In the genomic region with DNA sequence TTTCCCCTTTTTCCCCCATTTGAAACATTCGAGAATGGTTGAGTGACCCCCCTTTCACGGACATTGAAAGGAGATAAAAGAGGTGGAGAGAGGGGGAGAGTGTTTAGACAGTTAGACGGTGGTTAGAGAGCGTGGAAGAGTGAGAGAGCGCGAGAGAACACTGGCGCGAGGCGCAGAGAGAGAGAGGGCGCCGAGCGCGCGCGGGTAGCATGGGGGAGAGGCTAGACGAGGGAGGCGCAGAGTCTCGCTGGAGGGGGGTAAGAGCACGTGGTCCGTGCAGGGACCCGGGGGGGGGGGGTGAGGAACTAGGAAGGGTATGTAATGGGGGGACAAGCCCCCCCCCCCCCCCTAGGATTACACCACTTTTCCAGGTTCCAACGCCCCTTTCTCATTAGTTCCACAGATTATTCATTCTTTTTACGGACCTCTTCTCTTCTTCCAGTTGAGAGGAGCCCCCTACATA, we compare ENCODE assay signal across 3 worm cellular contexts.
A peak's percentile ranks its signal among the peaks of the same experiment; 100 is the strongest.
TF ChIP-seq lines count a peak whose summit lies in the region.

No protein-coding gene starts in this region.

TF ChIP-seq in whole organism, L2 larva, 48 proteins besides CTCF, POLR2A, EP300 and RAD21 (continued from another document):
- TF ChIP-seq nhr-12 (tag; optimal IDR thresholded peaks at IDR 0.05; lab: Kevin White, UChicago) (no peak), aly-2 (tag; optimal IDR thresholded peaks at IDR 0.05; lab: Kevin White, UChicago) (no peak), gmeb-1 (tag; optimal IDR thresholded peaks at IDR 0.05; lab: Kevin White, UChicago) (peak; percentile 91), peb-1 (tag; optimal IDR thresholded peaks at IDR 0.05; lab: Kevin White, UChicago) (no peak), ztf-4 (tag; optimal IDR thresholded peaks at IDR 0.05; lab: Kevin White, UChicago) (peak; percentile 96), nhr-21 (tag; optimal IDR thresholded peaks at IDR 0.05; lab: Kevin White, UChicago) (peak; percentile 96), ztf-11 (tag; optimal IDR thresholded peaks at IDR 0.05; lab: Kevin White, UChicago) (peak; percentile 71), mab-5 (tag; optimal IDR thresholded peaks at IDR 0.05; lab: Kevin White, UChicago) (peak; percentile 95), nhr-25 (tag; optimal IDR thresholded peaks at IDR 0.05; lab: Kevin White, UChicago) (peak; percentile 97), C34F6.9 (tag; optimal IDR thresholded peaks at IDR 0.05; lab: Kevin White, UChicago) (peak; percentile 90), ZK546.5 (tag; optimal IDR thresholded peaks at IDR 0.05; lab: Kevin White, UChicago) (peak; percentile 32), mdl-1 (tag; optimal IDR thresholded peaks at IDR 0.05; lab: Kevin White, UChicago) (peak; percentile 95 to 98), sma-9 (GFP tag; optimal IDR thresholded peaks at IDR 0.05; lab: Kevin White, UChicago) (peak; percentile 99), sma-9 (tag; optimal IDR thresholded peaks at IDR 0.05; lab: Kevin White, UChicago) (peak; percentile 76), nhr-6 (tag; optimal IDR thresholded peaks at IDR 0.05; lab: Kevin White, UChicago) (peak; percentile 88), ztf-1 (GFP tag; conservative IDR thresholded peaks at IDR 0.05; lab: Robert Waterston, UW) (no peak), alr-1 (tag; optimal IDR thresholded peaks at IDR 0.05; lab: Kevin White, UChicago) (no peak), nhr-237 (tag; optimal IDR thresholded peaks at IDR 0.05; lab: Kevin White, UChicago) (peak; percentile 69), snpc-4 (tag; optimal IDR thresholded peaks at IDR 0.05; lab: Kevin White, UChicago) (peak; percentile 72), lin-13 (GFP tag; optimal IDR thresholded peaks at IDR 0.05; lab: Kevin White, UChicago) (peak; percentile 96), unc-39 (tag; optimal IDR thresholded peaks at IDR 0.05; lab: Kevin White, UChicago) (no peak), nhr-77 (tag; optimal IDR thresholded peaks at IDR 0.05; lab: Kevin White, UChicago) (peak; percentile 30), nhr-129 (tag; optimal IDR thresholded peaks at IDR 0.05; lab: Kevin White, UChicago) (peak; percentile 90), lsy-2 (tag; optimal IDR thresholded peaks at IDR 0.05; lab: Kevin White, UChicago) (peak; percentile 90 to 93), dmd-4 (tag; optimal IDR thresholded peaks at IDR 0.05; lab: Kevin White, UChicago) (no peak), skn-1 (tag; optimal IDR thresholded peaks at IDR 0.05; lab: Kevin White, UChicago) (no peak), sma-3 (GFP tag; optimal IDR thresholded peaks at IDR 0.05; lab: Kevin White, UChicago) (peak; percentile 88)

TF ChIP-seq in whole organism, L4 larva, 104 proteins besides CTCF, POLR2A, EP300 and RAD21 (continued from another document and continues in another):
- TF ChIP-seq attf-4 (tag; optimal IDR thresholded peaks at IDR 0.05; lab: Kevin White, UChicago), result no peak
- peak; percentile 98 for TF ChIP-seq ctbp-1 (GFP tag; IDR thresholded peaks at IDR 0.05; lab: Robert Waterston, UW)
- TF ChIP-seq hlh-11 (tag; optimal IDR thresholded peaks at IDR 0.05; lab: Kevin White, UChicago), result peak; percentile 98
- TF ChIP-seq daf-19 (GFP tag; conservative IDR thresholded peaks at IDR 0.05; lab: Robert Waterston, UW), result no peak
- TF ChIP-seq unc-130 (GFP tag; optimal IDR thresholded peaks at IDR 0.05; lab: Kevin White, UChicago), result no peak
- TF ChIP-seq fkh-10 (GFP tag; optimal IDR thresholded peaks at IDR 0.05; lab: Kevin White, UChicago), result peak; percentile 91
- no peak for TF ChIP-seq unc-39 (tag; optimal IDR thresholded peaks at IDR 0.05; lab: Kevin White, UChicago)
- peak; percentile 58 for TF ChIP-seq dpl-1 (GFP tag; optimal IDR thresholded peaks at IDR 0.05; lab: Kevin White, UChicago)
- TF ChIP-seq dve-1 (tag; optimal IDR thresholded peaks at IDR 0.05; lab: Kevin White, UChicago; ENCODE audit: insufficient read depth), result peak; percentile 98
- no peak for TF ChIP-seq cey-2 (tag; optimal IDR thresholded peaks at IDR 0.05; lab: Kevin White, UChicago; ENCODE audit: borderline replicate concordance, insufficient read depth)
- peak; percentile 85 for TF ChIP-seq dmd-9 (GFP tag; IDR thresholded peaks at IDR 0.05; lab: Robert Waterston, UW)
- peak; percentile 83 for TF ChIP-seq vab-7 (GFP tag; IDR thresholded peaks at IDR 0.05; lab: Robert Waterston, UW)
- peak; percentile 99 for TF ChIP-seq ceh-20 (GFP tag; IDR thresholded peaks at IDR 0.05; lab: Robert Waterston, UW)
- no peak for TF ChIP-seq F44E2.7 (GFP tag; IDR thresholded peaks at IDR 0.05; lab: Robert Waterston, UW)
- peak; percentile 89 for TF ChIP-seq Y75B8A.6 (GFP tag; IDR thresholded peaks at IDR 0.05; lab: Robert Waterston, UW)
- TF ChIP-seq hlh-30 (tag; optimal IDR thresholded peaks at IDR 0.05; lab: Kevin White, UChicago; ENCODE audit: insufficient read depth), result peak; percentile 97
- TF ChIP-seq dmd-8 (GFP tag; IDR thresholded peaks at IDR 0.05; lab: Robert Waterston, UW), result peak; percentile 66; the same call in 1 of the 2 replicates
- TF ChIP-seq hmg-1.1 (GFP tag; IDR thresholded peaks at IDR 0.05; lab: Robert Waterston, UW), result peak; percentile 96
- no peak for TF ChIP-seq ztf-7 (tag; optimal IDR thresholded peaks at IDR 0.05; lab: Kevin White, UChicago)
- no peak for TF ChIP-seq Y105C5A.15 (GFP tag; IDR thresholded peaks at IDR 0.05; lab: Robert Waterston, UW)
- no peak for TF ChIP-seq Y48G9A.11 (GFP tag; IDR thresholded peaks at IDR 0.05; lab: Robert Waterston, UW)
- no peak for TF ChIP-seq ceh-82 (tag; optimal IDR thresholded peaks at IDR 0.05; lab: Kevin White, UChicago)
- peak in 1 of 2 experiments; percentile 49 for TF ChIP-seq unc-62 (GFP tag; optimal IDR thresholded peaks at IDR 0.05 in 1 of 2; lab: Kevin White, UChicago)
- no peak for TF ChIP-seq unc-62 (tag; optimal IDR thresholded peaks at IDR 0.05; lab: Kevin White, UChicago)
- TF ChIP-seq T26A8.4 (GFP tag; IDR thresholded peaks at IDR 0.05; lab: Robert Waterston, UW), result peak; percentile 96
- TF ChIP-seq arid-1 (GFP tag; conservative IDR thresholded peaks at IDR 0.05; lab: Robert Waterston, UW), result peak; percentile 86
- TF ChIP-seq aha-1 (tag; lab: Kevin White, UChicago), result peak; percentile 99
- peak; percentile 29 for TF ChIP-seq ceh-32 (tag; optimal IDR thresholded peaks at IDR 0.05; lab: Kevin White, UChicago; ENCODE audit: poor library complexity)
- TF ChIP-seq F10B5.3 (tag; optimal IDR thresholded peaks at IDR 0.05; lab: Kevin White, UChicago), result peak; percentile 6
- peak; percentile 95 for TF ChIP-seq mdt-29 (GFP tag; IDR thresholded peaks at IDR 0.05; lab: Robert Waterston, UW)
- peak; percentile 83; the same call in 1 of the 2 replicates for TF ChIP-seq D1046.2 (GFP tag; IDR thresholded peaks at IDR 0.05; lab: Robert Waterston, UW)
- TF ChIP-seq ZK546.5 (tag; optimal IDR thresholded peaks at IDR 0.05; lab: Kevin White, UChicago), result no peak
- TF ChIP-seq nhr-28 (tag; optimal IDR thresholded peaks at IDR 0.05; lab: Kevin White, UChicago), result peak; percentile 86
- peak; percentile 41 for TF ChIP-seq ama-1 (optimal IDR thresholded peaks at IDR 0.05; lab: Kevin White, UChicago)
- peak; percentile 92 for TF ChIP-seq duxl-1 (tag; optimal IDR thresholded peaks at IDR 0.05; lab: Kevin White, UChicago; ENCODE audit: poor library complexity)
- peak; percentile 76 for TF ChIP-seq mes-2 (tag; optimal IDR thresholded peaks at IDR 0.05; lab: Kevin White, UChicago; ENCODE audit: poor library complexity, severe bottlenecking)
- TF ChIP-seq zfp-3 (GFP tag; conservative IDR thresholded peaks at IDR 0.05; lab: Robert Waterston, UW), result peak; percentile 93
- TF ChIP-seq lin-1 (GFP tag; IDR thresholded peaks at IDR 0.05; lab: Robert Waterston, UW), result peak; percentile 97
- TF ChIP-seq rbr-2 (tag; optimal IDR thresholded peaks at IDR 0.05; lab: Kevin White, UChicago), result peak; percentile 81
- TF ChIP-seq madf-5 (GFP tag; IDR thresholded peaks at IDR 0.05; lab: Robert Waterston, UW), result no peak
- TF ChIP-seq daf-8 (GFP tag; IDR thresholded peaks at IDR 0.05; lab: Robert Waterston, UW), result no peak
- peak; percentile 94 to 98 for TF ChIP-seq mdl-1 (tag; optimal IDR thresholded peaks at IDR 0.05; lab: Kevin White, UChicago)
- TF ChIP-seq nhr-237 (tag; optimal IDR thresholded peaks at IDR 0.05; lab: Kevin White, UChicago), result no peak
- TF ChIP-seq tra-1 (GFP tag; IDR thresholded peaks at IDR 0.05; lab: Robert Waterston, UW), result peak; percentile 99
- peak; percentile 80 for TF ChIP-seq lin-38 (GFP tag; IDR thresholded peaks at IDR 0.05; lab: Robert Waterston, UW)
- peak in 1 of 2 experiments; percentile 85 for TF ChIP-seq hif-1 (tag; optimal IDR thresholded peaks at IDR 0.05; lab: Kevin White, UChicago)
- TF ChIP-seq daf-12 (tag; optimal IDR thresholded peaks at IDR 0.05; lab: Kevin White, UChicago), result no peak
- no peak for TF ChIP-seq aly-2 (tag; optimal IDR thresholded peaks at IDR 0.05; lab: Kevin White, UChicago)
- 0 out of 2 replicates have a peak, but pooled peaks have one; percentile 6 for TF ChIP-seq ZK337.2 (GFP tag; IDR thresholded peaks at IDR 0.05; lab: Robert Waterston, UW)
- no peak for TF ChIP-seq lir-3 (tag; optimal IDR thresholded peaks at IDR 0.05; lab: Kevin White, UChicago)
- peak; percentile 91 for TF ChIP-seq jun-1 (tag; optimal IDR thresholded peaks at IDR 0.05; lab: Kevin White, UChicago)

TF ChIP-seq in whole organism, late embryonic, 69 proteins besides CTCF, POLR2A, EP300 and RAD21 (continued from another document):
- TF ChIP-seq hlh-13 (GFP tag; optimal IDR thresholded peaks at IDR 0.05; lab: Kevin White, UChicago), result no peak
- no peak for TF ChIP-seq ceh-24 (tag; optimal IDR thresholded peaks at IDR 0.05; lab: Kevin White, UChicago)
- 0 out of 2 replicates have a peak, but pooled peaks have one; percentile 4 for TF ChIP-seq unc-3 (GFP tag; conservative IDR thresholded peaks at IDR 0.05; lab: Robert Waterston, UW)
- no peak for TF ChIP-seq unc-3 (tag; optimal IDR thresholded peaks at IDR 0.05; lab: Kevin White, UChicago)
- peak; percentile 23 for TF ChIP-seq ceh-18 (tag; optimal IDR thresholded peaks at IDR 0.05; lab: Kevin White, UChicago)
- no peak for TF ChIP-seq gmeb-2 (tag; optimal IDR thresholded peaks at IDR 0.05; lab: Kevin White, UChicago)
- TF ChIP-seq C38D4.7 (GFP tag; optimal IDR thresholded peaks at IDR 0.05; lab: Kevin White, UChicago), result no peak
- TF ChIP-seq pha-4 (tag; optimal IDR thresholded peaks at IDR 0.05; lab: Kevin White, UChicago), result no peak
- TF ChIP-seq ceh-9 (tag; optimal IDR thresholded peaks at IDR 0.05; lab: Kevin White, UChicago), result no peak
- no peak for TF ChIP-seq elt-4 (tag; optimal IDR thresholded peaks at IDR 0.05; lab: Kevin White, UChicago)
- peak; percentile 69 for TF ChIP-seq dve-1 (tag; optimal IDR thresholded peaks at IDR 0.05; lab: Kevin White, UChicago)
- TF ChIP-seq npax-4 (tag; optimal IDR thresholded peaks at IDR 0.05; lab: Kevin White, UChicago), result no peak
- peak; percentile 31 for TF ChIP-seq unc-86 (tag; optimal IDR thresholded peaks at IDR 0.05; lab: Kevin White, UChicago)
- no peak for TF ChIP-seq ref-2 (tag; optimal IDR thresholded peaks at IDR 0.05; lab: Kevin White, UChicago)
- TF ChIP-seq ceh-48 (tag; optimal IDR thresholded peaks at IDR 0.05; lab: Kevin White, UChicago), result no peak
- TF ChIP-seq lin-11 (tag; optimal IDR thresholded peaks at IDR 0.05; lab: Kevin White, UChicago), result no peak
- no peak for TF ChIP-seq hlh-8 (tag; optimal IDR thresholded peaks at IDR 0.05; lab: Kevin White, UChicago)
- TF ChIP-seq nhr-232 (tag; optimal IDR thresholded peaks at IDR 0.05; lab: Kevin White, UChicago), result no peak
- TF ChIP-seq ceh-31 (tag; optimal IDR thresholded peaks at IDR 0.05; lab: Kevin White, UChicago), result peak; percentile 79
- TF ChIP-seq hlh-30 (tag; optimal IDR thresholded peaks at IDR 0.05; lab: Kevin White, UChicago; ENCODE audit: insufficient read depth), result peak; percentile 70
- peak; percentile 3 for TF ChIP-seq ceh-34 (tag; optimal IDR thresholded peaks at IDR 0.05; lab: Kevin White, UChicago)
- no peak for TF ChIP-seq eyg-1 (tag; optimal IDR thresholded peaks at IDR 0.05; lab: Kevin White, UChicago)
- no peak for TF ChIP-seq mec-3 (tag; optimal IDR thresholded peaks at IDR 0.05; lab: Kevin White, UChicago; ENCODE audit: borderline replicate concordance)
- TF ChIP-seq madf-2 (tag; optimal IDR thresholded peaks at IDR 0.05; lab: Kevin White, UChicago), result no peak
- no peak for TF ChIP-seq che-1 (tag; optimal IDR thresholded peaks at IDR 0.05; lab: Kevin White, UChicago)
- TF ChIP-seq F13H6.1 (tag; optimal IDR thresholded peaks at IDR 0.05; lab: Kevin White, UChicago), result peak; percentile 39
- no peak for TF ChIP-seq elt-2 (tag; optimal IDR thresholded peaks at IDR 0.05; lab: Kevin White, UChicago)
- TF ChIP-seq ceh-2 (tag; optimal IDR thresholded peaks at IDR 0.05; lab: Kevin White, UChicago), result no peak
- TF ChIP-seq ets-4 (tag; optimal IDR thresholded peaks at IDR 0.05; lab: Kevin White, UChicago), result no peak
- TF ChIP-seq ahr-1 (tag; optimal IDR thresholded peaks at IDR 0.05; lab: Kevin White, UChicago), result no peak
- TF ChIP-seq ztf-16 (tag; optimal IDR thresholded peaks at IDR 0.05; lab: Kevin White, UChicago), result peak; percentile 18
- TF ChIP-seq tbx-7 (tag; optimal IDR thresholded peaks at IDR 0.05; lab: Kevin White, UChicago), result no peak
- peak; percentile 40 for TF ChIP-seq pax-1 (tag; optimal IDR thresholded peaks at IDR 0.05; lab: Kevin White, UChicago)
- TF ChIP-seq sox-4 (tag; optimal IDR thresholded peaks at IDR 0.05; lab: Kevin White, UChicago), result peak; percentile 42
- no peak for TF ChIP-seq ama-1 (optimal IDR thresholded peaks at IDR 0.05; lab: Kevin White, UChicago)
- TF ChIP-seq unc-55 (GFP tag; optimal IDR thresholded peaks at IDR 0.05; lab: Kevin White, UChicago), result peak; percentile 65
- TF ChIP-seq rnt-1 (tag; optimal IDR thresholded peaks at IDR 0.05; lab: Kevin White, UChicago), result no peak
- TF ChIP-seq syd-9 (tag; optimal IDR thresholded peaks at IDR 0.05; lab: Kevin White, UChicago), result no peak
- TF ChIP-seq hlh-6 (tag; optimal IDR thresholded peaks at IDR 0.05; lab: Kevin White, UChicago), result no peak
- TF ChIP-seq pqm-1 (tag; optimal IDR thresholded peaks at IDR 0.05; lab: Kevin White, UChicago), result no peak
- TF ChIP-seq tbx-2 (tag; optimal IDR thresholded peaks at IDR 0.05; lab: Kevin White, UChicago), result peak; percentile 35
- TF ChIP-seq fkh-10 (GFP tag; optimal IDR thresholded peaks at IDR 0.05; lab: Kevin White, UChicago), result no peak
- no peak for TF ChIP-seq ceh-30 (tag; optimal IDR thresholded peaks at IDR 0.05; lab: Kevin White, UChicago)
- TF ChIP-seq hlh-15 (tag; optimal IDR thresholded peaks at IDR 0.05; lab: Kevin White, UChicago), result no peak
- peak; percentile 78 for TF ChIP-seq nfya-1 (tag; optimal IDR thresholded peaks at IDR 0.05; lab: Kevin White, UChicago)
- TF ChIP-seq unc-42 (tag; optimal IDR thresholded peaks at IDR 0.05; lab: Kevin White, UChicago), result no peak
